Worm (Caenorhabditis elegans): ENCODE measurements around the gene sel-13.

Gene sel-13

DNA sequence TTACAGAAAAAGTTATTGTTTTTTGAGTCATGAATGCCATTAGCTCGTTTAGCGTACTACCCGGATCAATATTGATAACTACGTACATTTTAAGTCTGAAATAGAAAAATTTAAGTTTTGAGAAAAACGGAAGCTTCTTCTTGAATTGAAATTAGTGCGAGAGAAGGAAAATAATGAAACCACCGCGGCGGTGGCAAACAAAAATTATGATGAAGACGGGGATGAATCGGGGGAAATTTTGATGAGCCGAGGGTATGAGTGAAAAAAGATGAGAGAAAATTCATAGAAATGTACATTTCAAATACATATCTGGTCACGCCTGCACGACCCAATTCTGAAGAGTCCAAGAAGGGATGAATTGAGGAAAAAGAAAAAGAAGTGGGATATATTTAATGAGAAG, 34.8 kb downstream of the sel-13 start, which contains the start of gene T23F11.4:
T23F11.4 (minus strand) TSS at position 101 of the 400 bp plus-strand sequence.
- no peak for TF ChIP-seq lin-15B (tag; optimal IDR thresholded peaks at IDR 0.05)
- no peak for TF ChIP-seq eor-1 (tag; optimal IDR thresholded peaks at IDR 0.05)
- no peak for TF ChIP-seq nfya-1 (tag; optimal IDR thresholded peaks at IDR 0.05; ENCODE audit: insufficient read depth)
- TF ChIP-seq zag-1 (tag; optimal IDR thresholded peaks at IDR 0.05), result no peak
- TF ChIP-seq ceh-16 (tag; optimal IDR thresholded peaks at IDR 0.05), result no peak
- TF ChIP-seq nhr-67 (tag; optimal IDR thresholded peaks at IDR 0.05), result no peak
- no peak for TF ChIP-seq fkh-10 (GFP tag; optimal IDR thresholded peaks at IDR 0.05)
- TF ChIP-seq unc-62 (GFP tag; optimal IDR thresholded peaks at IDR 0.05), result no peak

DNA sequence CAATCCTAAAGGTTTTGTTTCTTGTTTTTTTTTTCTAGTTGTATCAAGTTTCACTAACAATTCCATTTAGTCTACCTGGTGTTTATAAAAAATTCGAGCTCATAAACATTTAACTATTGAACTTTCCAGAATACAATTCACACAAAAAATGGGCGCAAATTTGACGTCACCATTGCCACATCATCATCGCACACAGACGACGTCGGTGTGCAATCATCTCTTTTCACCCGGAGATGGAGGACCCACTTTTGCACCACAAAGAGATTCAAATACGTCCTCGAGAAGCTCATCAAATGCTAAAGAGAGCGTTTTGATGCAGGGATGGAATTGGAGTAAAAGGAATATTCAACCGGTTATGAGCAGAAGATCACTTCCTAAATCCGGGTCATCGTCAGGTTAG, 40.6 kb downstream of the sel-13 start:
- TF ChIP-seq elt-2 (tag; optimal IDR thresholded peaks at IDR 0.05) (no peak), fkh-10 (GFP tag; optimal IDR thresholded peaks at IDR 0.05) (no peak), ceh-16 (tag; optimal IDR thresholded peaks at IDR 0.05) (no peak), tbx-2 (tag; optimal IDR thresholded peaks at IDR 0.05) (no peak), unc-62 (GFP tag; optimal IDR thresholded peaks at IDR 0.05) (no peak), lin-15B (tag; optimal IDR thresholded peaks at IDR 0.05) (no peak)

DNA sequence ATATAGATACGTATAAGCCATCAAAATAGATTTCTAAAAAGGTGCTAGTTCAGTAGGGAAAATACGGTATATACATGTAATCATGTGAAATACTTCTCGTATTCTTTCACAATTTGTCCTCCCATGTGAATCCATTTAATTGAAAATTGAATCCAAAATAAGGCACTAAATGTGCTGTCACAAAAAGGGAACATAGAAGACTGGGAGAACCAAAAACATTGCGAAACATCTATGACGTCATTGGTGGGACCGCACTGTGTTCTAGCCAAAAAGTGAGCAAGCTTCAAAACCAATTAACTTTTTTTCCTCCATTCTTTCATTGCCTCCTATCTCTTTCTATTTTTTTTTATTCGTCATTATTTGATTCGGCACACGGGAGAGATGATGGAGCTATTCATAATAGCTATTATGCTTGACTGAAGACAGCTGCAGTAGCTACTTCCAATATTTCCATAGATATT, 41.6 kb downstream of the sel-13 start, which contains the start of gene cdka-1:
cdka-1 (plus strand) TSS at position 411 of the 461 bp plus-strand sequence.
- TF ChIP-seq lsy-12 (tag; optimal IDR thresholded peaks at IDR 0.05) (no peak), nfya-1 (tag; optimal IDR thresholded peaks at IDR 0.05; ENCODE audit: insufficient read depth) (peak; percentile 38), nhr-76 (tag; optimal IDR thresholded peaks at IDR 0.05) (no peak), ceh-16 (tag; optimal IDR thresholded peaks at IDR 0.05) (no peak), ceh-82 (tag; optimal IDR thresholded peaks at IDR 0.05) (no peak), daf-12 (tag; optimal IDR thresholded peaks at IDR 0.05) (no peak), lin-39 (tag; optimal IDR thresholded peaks at IDR 0.05) (peak; percentile 36), zag-1 (tag; optimal IDR thresholded peaks at IDR 0.05) (no peak), nhr-11 (tag; optimal IDR thresholded peaks at IDR 0.05) (no peak)

DNA sequence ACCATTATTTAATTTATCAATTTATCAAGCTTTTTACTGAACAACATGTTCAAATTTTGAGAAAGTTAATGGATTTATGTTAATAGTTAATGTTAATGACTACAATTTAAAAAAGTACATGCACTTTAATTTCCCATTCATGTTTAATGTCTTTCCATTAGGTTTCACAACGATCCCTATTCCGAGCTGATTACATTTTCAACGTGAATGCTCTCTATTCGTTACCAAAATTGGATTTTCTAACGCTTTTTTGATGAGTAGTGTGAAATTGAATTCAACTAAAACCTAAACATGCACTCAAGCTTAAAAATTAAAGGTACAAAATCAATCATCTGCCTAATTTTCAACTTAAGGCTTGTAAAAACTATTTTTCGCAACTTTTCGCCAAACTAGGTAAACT, 42.6 kb downstream of the sel-13 start:
- TF ChIP-seq ama-1 (optimal IDR thresholded peaks at IDR 0.05), result no peak
- no peak for TF ChIP-seq nhr-25 (tag; optimal IDR thresholded peaks at IDR 0.05)
- no peak for TF ChIP-seq lsy-12 (tag; optimal IDR thresholded peaks at IDR 0.05)
- no peak for TF ChIP-seq aly-2 (tag; optimal IDR thresholded peaks at IDR 0.05)
- TF ChIP-seq ceh-28 (tag; optimal IDR thresholded peaks at IDR 0.05), result no peak
- TF ChIP-seq nhr-76 (tag; optimal IDR thresholded peaks at IDR 0.05), result no peak
- no peak for TF ChIP-seq ZK546.5 (tag; optimal IDR thresholded peaks at IDR 0.05)
- no peak for TF ChIP-seq nhr-23 (tag; optimal IDR thresholded peaks at IDR 0.05)
- no peak for TF ChIP-seq nfya-1 (tag; optimal IDR thresholded peaks at IDR 0.05; ENCODE audit: insufficient read depth)
- TF ChIP-seq hmg-11 (tag; optimal IDR thresholded peaks at IDR 0.05), result no peak
- TF ChIP-seq zag-1 (tag; optimal IDR thresholded peaks at IDR 0.05), result no peak
- no peak for TF ChIP-seq daf-12 (tag; optimal IDR thresholded peaks at IDR 0.05)
- no peak for TF ChIP-seq nhr-11 (tag; optimal IDR thresholded peaks at IDR 0.05)
- TF ChIP-seq ceh-16 (tag; optimal IDR thresholded peaks at IDR 0.05), result no peak
- no peak for TF ChIP-seq unc-62 (GFP tag; optimal IDR thresholded peaks at IDR 0.05)
- no peak for TF ChIP-seq lin-39 (tag; optimal IDR thresholded peaks at IDR 0.05)
- no peak for TF ChIP-seq egl-5 (tag; optimal IDR thresholded peaks at IDR 0.05)
- no peak for TF ChIP-seq snpc-4 (tag; optimal IDR thresholded peaks at IDR 0.05)
- TF ChIP-seq tbx-2 (tag; optimal IDR thresholded peaks at IDR 0.05), result no peak

DNA sequence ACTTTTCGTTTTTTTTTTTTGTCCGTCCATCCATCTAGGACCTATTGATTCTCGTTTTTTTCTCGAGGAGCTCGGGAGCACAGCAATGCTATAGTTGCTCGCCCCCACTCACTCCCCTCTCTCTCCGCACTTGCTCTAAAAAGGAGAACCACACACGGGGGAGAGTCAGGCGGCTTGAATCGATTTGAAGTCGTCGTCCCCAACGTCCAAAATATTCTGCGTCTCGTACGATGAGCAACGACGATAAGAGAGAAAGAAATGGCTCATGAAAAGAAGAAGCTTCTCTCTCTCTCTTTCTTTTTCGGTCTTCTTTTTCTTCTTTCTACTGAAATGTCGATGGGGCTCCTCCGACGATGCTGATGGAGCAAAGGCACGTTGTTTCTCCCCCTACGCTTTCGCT, 43.6 kb downstream of the sel-13 start:
- TF ChIP-seq sea-2 (GFP tag; optimal IDR thresholded peaks at IDR 0.05) (no peak), elt-1 (tag; optimal IDR thresholded peaks at IDR 0.05) (peak; percentile 9), nhr-11 (tag; optimal IDR thresholded peaks at IDR 0.05) (no peak), snpc-4 (tag; optimal IDR thresholded peaks at IDR 0.05) (peak; percentile 49), fkh-2 (tag; optimal IDR thresholded peaks at IDR 0.05) (no peak), fkh-10 (GFP tag; optimal IDR thresholded peaks at IDR 0.05) (peak; percentile 67), nhr-76 (tag; optimal IDR thresholded peaks at IDR 0.05) (no peak), aly-2 (tag; optimal IDR thresholded peaks at IDR 0.05) (no peak), skn-1 (tag; optimal IDR thresholded peaks at IDR 0.05) (no peak), jun-1 (tag; optimal IDR thresholded peaks at IDR 0.05) (no peak), nhr-67 (tag; optimal IDR thresholded peaks at IDR 0.05) (no peak), nhr-28 (tag; optimal IDR thresholded peaks at IDR 0.05) (no peak), hmg-11 (tag; optimal IDR thresholded peaks at IDR 0.05) (peak; percentile 76), elt-3 (tag; optimal IDR thresholded peaks at IDR 0.05) (no peak), mdl-1 (tag; optimal IDR thresholded peaks at IDR 0.05) (peak; percentile 48), nfya-1 (tag; optimal IDR thresholded peaks at IDR 0.05; ENCODE audit: insufficient read depth) (peak; percentile 81), ceh-28 (tag; optimal IDR thresholded peaks at IDR 0.05) (peak; percentile 42), nhr-23 (tag; optimal IDR thresholded peaks at IDR 0.05) (no peak), tbx-2 (tag; optimal IDR thresholded peaks at IDR 0.05) (peak; percentile 8), ztf-11 (tag; optimal IDR thresholded peaks at IDR 0.05) (no peak), R02D3.7 (tag; optimal IDR thresholded peaks at IDR 0.05) (no peak), fos-1 (tag; optimal IDR thresholded peaks at IDR 0.05) (no peak), egl-27 (tag; optimal IDR thresholded peaks at IDR 0.05) (no peak), nhr-43 (tag; optimal IDR thresholded peaks at IDR 0.05; ENCODE audit: poor library complexity, severe bottlenecking) (no peak), daf-12 (tag; optimal IDR thresholded peaks at IDR 0.05) (no peak), lsy-12 (tag; optimal IDR thresholded peaks at IDR 0.05) (no peak), ceh-82 (tag; optimal IDR thresholded peaks at IDR 0.05) (no peak), lin-39 (tag; optimal IDR thresholded peaks at IDR 0.05) (peak; percentile 85), pqm-1 (tag; optimal IDR thresholded peaks at IDR 0.05) (no peak), nhr-25 (tag; optimal IDR thresholded peaks at IDR 0.05) (no peak), pha-4 (tag; optimal IDR thresholded peaks at IDR 0.05) (no peak), mml-1 (tag; optimal IDR thresholded peaks at IDR 0.05) (no peak), ZK546.5 (tag; optimal IDR thresholded peaks at IDR 0.05) (no peak)
